Fruit fly (Drosophila melanogaster): Measurements from ENCODE around the gene Ack.

Gene Ack

DNA sequence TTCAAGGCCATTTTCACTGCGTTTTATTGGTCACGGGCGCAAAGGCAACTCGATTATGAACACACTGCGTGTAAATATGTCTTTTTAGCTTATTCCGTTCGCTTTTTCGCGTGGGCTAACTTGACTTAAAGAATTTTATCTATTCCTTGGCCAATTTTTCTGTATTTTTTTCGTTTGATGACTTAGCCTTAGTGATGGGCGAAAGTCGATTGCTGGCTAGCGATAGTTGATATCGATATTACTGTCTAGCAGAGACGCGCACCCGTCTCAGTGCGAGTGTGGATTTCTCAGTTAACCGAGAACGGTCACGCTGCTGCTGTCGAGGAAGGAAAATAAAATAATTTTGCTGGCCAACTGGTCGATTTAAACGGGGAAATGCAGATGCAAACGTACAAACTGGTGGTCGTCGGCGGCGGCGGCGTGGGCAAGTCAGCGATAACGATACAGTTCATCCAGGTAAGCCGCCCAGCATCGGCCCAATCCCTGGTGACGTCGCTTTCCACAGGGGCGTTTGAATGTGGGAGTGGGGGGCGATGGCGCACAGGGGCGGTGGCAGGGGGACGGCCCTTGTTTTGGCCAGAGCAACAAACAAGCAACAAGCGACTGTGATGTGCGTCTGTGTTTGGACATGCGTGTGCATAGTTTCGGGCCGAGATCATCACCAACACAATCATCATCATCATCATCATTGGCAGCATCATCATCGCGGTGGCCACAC is 31.0 kb downstream of the Ack start, which contains the start of the genes Rop and Ras64B:
TSS of gene Rop (minus strand) at position 193 of the 718 bp plus-strand sequence.
TSS of gene Ras64B (plus strand) at position 273 of the 718 bp plus-strand sequence.
- TF ChIP-seq CG11902 (GFP tag; optimal IDR thresholded peaks at IDR 0.05) (no peak), Sox102F (GFP tag; optimal IDR thresholded peaks at IDR 0.05) (no peak), achi (GFP tag; optimal IDR thresholded peaks at IDR 0.05) (no peak), Ets96B (tag; optimal IDR thresholded peaks at IDR 0.05) (no peak), CG3032 (tag; optimal IDR thresholded peaks at IDR 0.05) (peak; percentile 29), svp (GFP tag) (peak; percentile 94), CG3919 (GFP tag; optimal IDR thresholded peaks at IDR 0.05) (no peak), CG1621 (tag; optimal IDR thresholded peaks at IDR 0.05) (no peak), CG6163 (GFP tag; IDR thresholded peaks at IDR 0.05) (no peak), CG34406 (GFP tag; optimal IDR thresholded peaks at IDR 0.05) (no peak), Eip78C (GFP tag) (no peak), CG4318 (GFP tag; optimal IDR thresholded peaks at IDR 0.05) (no peak), CG15336 (GFP tag; IDR thresholded peaks at IDR 0.05) (peak; percentile 14; the same call in 1 of the 2 replicates), esn (GFP tag; optimal IDR thresholded peaks at IDR 0.05) (peak; percentile 57), CG11762 (GFP tag; optimal IDR thresholded peaks at IDR 0.05; ENCODE audit: insufficient read depth) (no peak), CG8319 (GFP tag; optimal IDR thresholded peaks at IDR 0.05) (no peak), CG8119 (GFP tag; IDR thresholded peaks at IDR 0.05) (peak; percentile 22; the same call in 1 of the 3 replicates), lz (GFP tag; optimal IDR thresholded peaks at IDR 0.05) (peak; percentile 20), spab (GFP tag; optimal IDR thresholded peaks at IDR 0.05) (no peak), net (GFP tag; optimal IDR thresholded peaks at IDR 0.05) (no peak), ss (GFP tag; optimal IDR thresholded peaks at IDR 0.05) (no peak), Blimp-1 (GFP tag; optimal IDR thresholded peaks at IDR 0.05) (no peak), Sox15 (GFP tag; optimal IDR thresholded peaks at IDR 0.05) (no peak), dsx (GFP tag; optimal IDR thresholded peaks at IDR 0.05; ENCODE audit: poor library complexity, severe bottlenecking) (no peak), fkh (GFP tag; optimal IDR thresholded peaks at IDR 0.05) (peak; percentile 87), Sox14 (GFP tag; optimal IDR thresholded peaks at IDR 0.05) (peak; percentile 75), Hr4 (GFP tag; optimal IDR thresholded peaks at IDR 0.05) (no peak)

dm6 chr3L:4141167-4141566 is 33.2 kb downstream of the Ack start, which contains the start of gene Akh:
TSS of gene Akh (plus strand) at chr3L:4141467.
- TF ChIP-seq svp (GFP tag): peak; percentile 20
- no peak for TF ChIP-seq fd59A (GFP tag; optimal IDR thresholded peaks at IDR 0.05)
- TF ChIP-seq Eip93F (GFP tag; optimal IDR thresholded peaks at IDR 0.05): no peak

DNA sequence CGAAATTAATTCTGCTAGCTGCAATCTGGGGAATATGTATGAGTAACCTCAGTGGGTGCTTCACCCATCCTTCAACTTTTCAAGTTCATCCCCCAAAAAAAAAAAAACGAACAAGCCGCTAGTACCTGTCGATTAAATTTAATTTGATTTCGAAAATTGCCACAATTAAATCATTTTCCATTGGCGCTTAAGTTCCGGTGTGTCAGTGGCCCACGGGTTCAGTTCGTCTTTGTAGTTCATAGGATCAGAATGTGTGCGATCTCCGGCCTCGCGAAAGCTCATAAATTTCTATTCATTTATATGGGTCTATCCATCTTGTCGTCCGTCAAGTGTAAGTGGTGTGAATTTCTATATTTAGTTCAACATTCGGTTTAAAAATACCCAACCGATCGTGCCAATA is 34.1 kb downstream of the Ack start, which contains the start of gene CG32260:
TSS of gene CG32260 (plus strand) at position 301 of the 400 bp plus-strand sequence.
- TF ChIP-seq CG6808 (GFP tag; optimal IDR thresholded peaks at IDR 0.05) (no peak), Sox102F (GFP tag; optimal IDR thresholded peaks at IDR 0.05) (no peak), CG6163 (GFP tag; IDR thresholded peaks at IDR 0.05) (no peak), lz (GFP tag; optimal IDR thresholded peaks at IDR 0.05) (no peak), CG3919 (GFP tag; optimal IDR thresholded peaks at IDR 0.05) (no peak), fd85E (GFP tag; optimal IDR thresholded peaks at IDR 0.05) (no peak), CG10669 (GFP tag; optimal IDR thresholded peaks at IDR 0.05) (no peak), CG4318 (GFP tag; optimal IDR thresholded peaks at IDR 0.05) (no peak), Eip78C (GFP tag) (no peak), Lpt (GFP tag; optimal IDR thresholded peaks at IDR 0.05) (no peak), CG31627 (GFP tag; optimal IDR thresholded peaks at IDR 0.05) (no peak), vri (GFP tag; optimal IDR thresholded peaks at IDR 0.05) (no peak), CG8632 (GFP tag; optimal IDR thresholded peaks at IDR 0.05) (no peak), Met (GFP tag; optimal IDR thresholded peaks at IDR 0.05) (no peak)
